Fruit fly (Drosophila melanogaster) whole organism, wandering third instar larva: ENCODE data around the gene BoYb.

Source experiments
- Abd-B ChIP-seq: fragments of >200 bp; optimal IDR thresholded peaks from 2 replicates; lab custom pipeline; 2017; ENCODE audit warnings: missing biosample characterization, missing genetic modification characterization
- CG32264 ChIP-seq: fragments of 200-800 bp; sonication (Bioruptor generic); optimal IDR thresholded peaks from 2 replicates; lab custom pipeline; 2016; ENCODE audit warnings: missing biosample characterization, missing genetic modification characterization
- CG9705 ChIP-seq: fragments of 200-800 bp; sonication (Bioruptor generic); optimal IDR thresholded peaks from 2 replicates; lab custom pipeline; 2018; ENCODE audit warnings: missing biosample characterization, mild to moderate bottlenecking, missing genetic modification characterization
- CrebA ChIP-seq: fragments of 200-800 bp; sonication (Bioruptor generic); optimal IDR thresholded peaks from 2 replicates; lab custom pipeline; 2016; ENCODE audit warnings: missing biosample characterization, mild to moderate bottlenecking, missing genetic modification characterization, borderline replicate concordance
- Dfd ChIP-seq: fragments of >200 bp; optimal IDR thresholded peaks from 2 replicates; lab custom pipeline; 2017; ENCODE audit warnings: missing biosample characterization, missing genetic modification characterization
- Dif ChIP-seq: fragments of 200-275, 200-300 bp; sonication (Bioruptor generic); optimal IDR thresholded peaks from 2 replicates; lab custom pipeline; 2018; ENCODE audit warnings: missing biosample characterization, missing genetic modification characterization; ENCODE audit not compliant: partially characterized antibody
- GATAd ChIP-seq: sonication (Bioruptor generic); optimal IDR thresholded peaks from 2 replicates; lab custom pipeline; 2016; ENCODE audit warnings: missing biosample characterization, missing genetic modification characterization
- HLH106 ChIP-seq: fragments of 200-800 bp; optimal IDR thresholded peaks from 3 replicates; lab custom pipeline; 2019; ENCODE audit warnings: missing biosample characterization, mild to moderate bottlenecking, missing genetic modification characterization, moderate library complexity
- Hnf4 ChIP-seq: fragments of 200-800 bp; sonication (Bioruptor generic); optimal IDR thresholded peaks from 2 replicates; lab custom pipeline; 2016; ENCODE audit warnings: missing biosample characterization, mild to moderate bottlenecking, missing genetic modification characterization
- Hr78 ChIP-seq: fragments of >200 bp; optimal IDR thresholded peaks from 2 replicates; lab custom pipeline; 2017; ENCODE audit warnings: missing biosample characterization, missing genetic modification characterization
- Hr83 ChIP-seq: fragments of 200-300 bp; sonication (Bioruptor generic); optimal IDR thresholded peaks from 2 replicates; lab custom pipeline; 2016; ENCODE audit warnings: missing biosample characterization, mild to moderate bottlenecking, missing genetic modification characterization, moderate library complexity; ENCODE audit not compliant: poor library complexity, severe bottlenecking
- Jra ChIP-seq: sonication (Bioruptor generic); optimal IDR thresholded peaks from 2 replicates; lab custom pipeline; 2016; ENCODE audit warnings: missing biosample characterization, missing genetic modification characterization
- Mio ChIP-seq: sonication (Bioruptor generic); optimal IDR thresholded peaks from 2 replicates; lab custom pipeline; 2016; ENCODE audit warnings: missing biosample characterization, missing genetic modification characterization
- Myc ChIP-seq: fragments of >200 bp; optimal IDR thresholded peaks from 2 replicates; lab custom pipeline; 2017
- N ChIP-seq: fragments of >200 bp; optimal IDR thresholded peaks from 2 replicates; lab custom pipeline; 2018; ENCODE audit warnings: missing biosample characterization, missing external identifiers, missing genetic modification characterization
- OdsH ChIP-seq: fragments of 200-800 bp; sonication (Bioruptor generic); optimal IDR thresholded peaks from 2 replicates; lab custom pipeline; 2016; ENCODE audit warnings: missing biosample characterization, mild to moderate bottlenecking, missing genetic modification characterization
- Rel ChIP-seq, 2 experiments: fragments of 200-800 bp; sonication (Bioruptor generic) in 1 of 2; optimal IDR thresholded peaks; 2 replicates in 1 of 2; 3 replicates in 1 of 2; lab custom pipeline; 2016 to 2019; ENCODE audit warnings: mild to moderate bottlenecking in 2 of 2, missing biosample characterization in 2 of 2, missing genetic modification characterization in 2 of 2, moderate library complexity in 1 of 2
- Sp1 ChIP-seq: fragments of 200-800 bp; sonication (Bioruptor generic); optimal IDR thresholded peaks from 3 replicates; lab custom pipeline; 2019; ENCODE audit warnings: missing biosample characterization, mild to moderate bottlenecking, missing genetic modification characterization, moderate library complexity
- Vsx2 ChIP-seq: fragments of 200-300, 225-300 bp; sonication (Bioruptor generic); optimal IDR thresholded peaks from 2 replicates; lab custom pipeline; 2018; ENCODE audit warnings: missing biosample characterization, missing genetic modification characterization; ENCODE audit not compliant: partially characterized antibody
- br ChIP-seq: fragments of 200-800 bp; sonication (Bioruptor generic); optimal IDR thresholded peaks from 2 replicates; lab custom pipeline; 2016; ENCODE audit warnings: missing biosample characterization, missing genetic modification characterization
- brk ChIP-seq: fragments of 200-800 bp; sonication (Bioruptor generic); optimal IDR thresholded peaks from 2 replicates; lab custom pipeline; 2016; ENCODE audit warnings: missing biosample characterization, mild to moderate bottlenecking, missing genetic modification characterization
- dl ChIP-seq, 2 experiments: fragments of 175-275, 200-275 bp in 1 of 2; fragments of 200-275 bp in 1 of 2; sonication (Bioruptor generic); optimal IDR thresholded peaks; lab custom pipeline; 2018; ENCODE audit warnings: mild to moderate bottlenecking in 2 of 2, missing biosample characterization in 2 of 2, missing genetic modification characterization in 2 of 2, moderate library complexity in 2 of 2; ENCODE audit not compliant: partially characterized antibody in 2 of 2, insufficient read depth in 1 of 2
- dmrt93B ChIP-seq: fragments of 200-800 bp; sonication (Bioruptor generic); optimal IDR thresholded peaks from 2 replicates; lab custom pipeline; 2018; ENCODE audit warnings: missing biosample characterization, mild to moderate bottlenecking, missing genetic modification characterization
- dsf ChIP-seq: sonication (Bioruptor generic); optimal IDR thresholded peaks from 2 replicates; lab custom pipeline; 2016; ENCODE audit warnings: missing biosample characterization, missing genetic modification characterization, borderline replicate concordance
- ey ChIP-seq: fragments of 200-800 bp; sonication (Bioruptor generic); optimal IDR thresholded peaks from 2 replicates; lab custom pipeline; 2016; ENCODE audit warnings: missing biosample characterization, missing genetic modification characterization
- foxo ChIP-seq, 2 experiments: fragments of 200-800 bp; sonication (Bioruptor generic); optimal IDR thresholded peaks; 2 replicates in 1 of 2; 3 replicates in 1 of 2; lab custom pipeline; 2016 to 2017; ENCODE audit warnings: missing biosample characterization in 2 of 2, missing genetic modification characterization in 2 of 2
- fru ChIP-seq: fragments of 200-800 bp; sonication (Bioruptor generic); optimal IDR thresholded peaks from 3 replicates; lab custom pipeline; 2016; ENCODE audit warnings: missing biosample characterization, mild to moderate bottlenecking, missing genetic modification characterization
- h ChIP-seq: fragments of 200-800 bp; sonication (Bioruptor generic); optimal IDR thresholded peaks from 3 replicates; lab custom pipeline; 2016; ENCODE audit warnings: missing biosample characterization, mild to moderate bottlenecking, missing genetic modification characterization
- jim ChIP-seq: fragments of 175-275, 200-325 bp; sonication (Bioruptor generic); optimal IDR thresholded peaks from 2 replicates; lab custom pipeline; 2016; ENCODE audit warnings: missing biosample characterization, mild to moderate bottlenecking, missing genetic modification characterization
- lola ChIP-seq: fragments of >200 bp; optimal IDR thresholded peaks from 2 replicates; lab custom pipeline; 2017; ENCODE audit warnings: missing biosample characterization, missing genetic modification characterization
- pan ChIP-seq: fragments of >200 bp; optimal IDR thresholded peaks from 2 replicates; lab custom pipeline; 2017
- psq ChIP-seq: fragments of 200-800 bp; sonication (Bioruptor generic); optimal IDR thresholded peaks from 3 replicates; lab custom pipeline; 2017; ENCODE audit warnings: missing biosample characterization, mild to moderate bottlenecking, missing genetic modification characterization, moderate library complexity
- rgr ChIP-seq: fragments of 200-800 bp; sonication (Bioruptor generic); optimal IDR thresholded peaks from 3 replicates; lab custom pipeline; 2016; ENCODE audit warnings: missing biosample characterization, mild to moderate bottlenecking, missing genetic modification characterization
- sage ChIP-seq: fragments of 200-800 bp; sonication (Bioruptor generic); optimal IDR thresholded peaks from 2 replicates; lab custom pipeline; 2016; ENCODE audit warnings: missing biosample characterization, mild to moderate bottlenecking, missing genetic modification characterization
- sv ChIP-seq: fragments of 200-800 bp; sonication (Bioruptor generic); optimal IDR thresholded peaks from 3 replicates; lab custom pipeline; 2016; ENCODE audit warnings: missing biosample characterization, missing genetic modification characterization
- tai ChIP-seq: sonication (Bioruptor generic); optimal IDR thresholded peaks from 2 replicates; lab custom pipeline; 2016; ENCODE audit warnings: missing biosample characterization, missing genetic modification characterization
- usp ChIP-seq: fragments of >200 bp; optimal IDR thresholded peaks from 2 replicates; lab custom pipeline; 2017; ENCODE audit warnings: missing biosample characterization, missing genetic modification characterization
- woc ChIP-seq: sonication (Bioruptor generic); optimal IDR thresholded peaks from 2 replicates; lab custom pipeline; 2016; ENCODE audit warnings: missing biosample characterization, mild to moderate bottlenecking, missing genetic modification characterization

The BoYb gene

DNA sequence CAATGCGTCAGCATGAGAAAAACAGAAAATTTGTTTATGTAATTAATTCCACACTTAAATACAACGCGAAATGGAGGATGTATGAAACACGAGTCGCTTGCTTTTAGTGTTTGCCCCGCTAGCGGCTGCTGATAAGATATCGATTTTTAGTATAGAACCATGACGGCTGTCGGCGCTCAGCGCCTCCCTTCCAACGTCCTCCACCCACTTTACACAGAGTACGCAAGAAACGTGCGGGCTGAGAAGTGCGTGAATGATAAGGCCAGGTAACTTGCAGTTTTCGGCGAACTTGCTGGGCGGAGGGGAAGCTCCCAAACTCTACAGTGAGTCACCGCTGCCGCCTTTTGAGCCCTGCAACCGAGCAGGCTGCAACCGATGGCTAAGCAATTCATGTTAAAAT lies 31.3 kb upstream of the BoYb start:
- TF ChIP-seq brk (GFP tag; lab: Kevin White, UChicago) (no peak), h (no peak), tai (GFP tag; lab: Kevin White, UChicago) (no peak), sv (no peak), Jra (peak; percentile 11), br (GFP tag; lab: Kevin White, UChicago) (no peak), Rel (GFP tag; optimal IDR thresholded peaks at IDR 0.05; lab: Kevin White, UChicago) (no peak), Rel (tag; optimal IDR thresholded peaks at IDR 0.05; lab: Kevin White, UChicago) (peak; percentile 4), Hr78 (GFP tag; lab: Kevin White, UChicago) (no peak), CG32264 (GFP tag; lab: Kevin White, UChicago) (no peak), Dif (GFP tag; lab: Kevin White, UChicago) (no peak), Hr83 (no peak), dmrt93B (GFP tag; lab: Kevin White, UChicago) (no peak), Mio (GFP tag; lab: Kevin White, UChicago) (no peak)

DNA sequence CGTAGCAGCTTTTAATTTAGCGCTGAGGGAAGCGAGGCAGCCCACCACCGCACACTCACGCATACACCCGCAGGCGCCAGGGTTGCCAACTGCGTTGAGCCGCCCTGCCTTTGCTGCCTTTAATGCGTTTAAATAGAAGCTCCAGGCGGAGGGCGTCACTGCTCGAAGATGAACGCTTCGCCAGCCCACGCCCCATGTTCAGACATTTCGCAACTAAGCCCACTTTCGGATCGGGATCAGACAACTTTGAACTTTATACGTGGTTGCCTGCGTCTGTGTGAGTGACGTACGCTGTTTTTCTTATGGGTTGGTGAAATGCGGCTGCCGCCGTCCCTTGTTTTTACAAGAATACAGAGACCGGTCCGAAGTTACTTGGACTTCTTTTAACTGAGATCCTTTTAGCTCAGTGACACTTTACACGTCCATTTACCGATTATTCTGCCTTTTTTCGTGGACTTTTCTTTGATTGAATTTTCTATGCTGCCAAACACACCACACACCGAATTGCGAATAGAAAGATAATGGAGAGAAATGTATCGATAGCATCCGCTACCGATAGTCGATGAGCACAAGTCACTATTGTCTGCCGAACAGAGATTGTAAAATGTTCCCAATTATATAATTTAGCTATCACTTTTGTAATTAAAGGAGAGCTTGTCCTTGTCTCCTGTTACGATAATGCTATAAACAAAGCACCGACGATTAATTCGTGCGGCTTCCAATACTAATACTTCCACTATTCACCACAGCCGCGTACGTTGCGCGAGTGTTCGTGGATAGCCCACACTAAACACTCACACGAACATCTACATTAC lies 30.5 kb upstream of the BoYb start:
- TF ChIP-seq tai (GFP tag; lab: Kevin White, UChicago) (no peak), fru (GFP tag; lab: Kevin White, UChicago) (no peak), CG32264 (GFP tag; lab: Kevin White, UChicago) (no peak), HLH106 (tag; lab: Kevin White, UChicago) (peak; percentile 3), Hr83 (no peak), woc (GFP tag; lab: Kevin White, UChicago) (no peak), Hr78 (GFP tag; lab: Kevin White, UChicago) (no peak), CrebA (GFP tag; lab: Kevin White, UChicago) (no peak), Vsx2 (GFP tag; lab: Kevin White, UChicago) (no peak), dsf (no peak), Rel (GFP tag; optimal IDR thresholded peaks at IDR 0.05; lab: Kevin White, UChicago) (no peak), Rel (tag; optimal IDR thresholded peaks at IDR 0.05; lab: Kevin White, UChicago) (no peak), CG9705 (no peak), psq (GFP tag; lab: Kevin White, UChicago) (peak; percentile 74), foxo (GFP tag; optimal IDR thresholded peaks at IDR 0.05; lab: Kevin White, UChicago) (peak in 1 of 2 experiments; percentile 26), rgr (no peak), Myc (lab: Kevin White, UChicago) (peak; percentile 60), GATAd (GFP tag; lab: Kevin White, UChicago) (no peak), Hnf4 (GFP tag; lab: Kevin White, UChicago) (peak; percentile 42), ey (GFP tag; lab: Kevin White, UChicago) (no peak), N (GFP tag; lab: Kevin White, UChicago) (peak; percentile 37), OdsH (GFP tag; lab: Kevin White, UChicago) (no peak), sage (GFP tag; lab: Kevin White, UChicago) (no peak), Dif (GFP tag; lab: Kevin White, UChicago) (no peak), br (GFP tag; lab: Kevin White, UChicago) (peak; percentile 9), Mio (GFP tag; lab: Kevin White, UChicago) (no peak), sv (no peak), dl (GFP tag; optimal IDR thresholded peaks at IDR 0.05; lab: Kevin White, UChicago; ENCODE audit: insufficient read depth in 1 of 2, partially characterized antibody in 2 of 2) (no peak), Abd-B (GFP tag; lab: Kevin White, UChicago) (no peak), pan (no peak), Jra (no peak), jim (no peak), Sp1 (GFP tag; lab: Kevin White, UChicago) (peak; percentile 2), dmrt93B (GFP tag; lab: Kevin White, UChicago) (no peak), brk (GFP tag; lab: Kevin White, UChicago) (peak; percentile 49), lola (GFP tag; lab: Kevin White, UChicago) (no peak), Dfd (no peak), usp (GFP tag; lab: Kevin White, UChicago) (no peak), h (peak; percentile 33)
